Worm (Caenorhabditis elegans): Measurements from ENCODE around the gene srx-130.

Gene srx-130

ce11 chrV:13845136-13845535 is 1.9 kb downstream of the srx-130 start, which contains the start of gene srx-131:
Gene srx-131, plus strand, starts transcription at chrV:13845436.
- TF ChIP-seq aha-1 (tag) (peak; percentile 33), php-3 (GFP tag; IDR thresholded peaks at IDR 0.05) (no peak)

- TF ChIP-seq lin-13 (GFP tag; optimal IDR thresholded peaks at IDR 0.05) (no peak), F26F4.8 (GFP tag; conservative IDR thresholded peaks at IDR 0.05) (no peak), fos-1 (tag; optimal IDR thresholded peaks at IDR 0.05) (no peak), dpl-1 (GFP tag; optimal IDR thresholded peaks at IDR 0.05) (no peak), ceh-62 (tag; optimal IDR thresholded peaks at IDR 0.05) (no peak), zfp-3 (GFP tag; conservative IDR thresholded peaks at IDR 0.05) (no peak), aha-1 (tag) (peak; percentile 48), mes-2 (tag; optimal IDR thresholded peaks at IDR 0.05; ENCODE audit: poor library complexity, severe bottlenecking) (no peak), T20F7.1 (GFP tag; optimal IDR thresholded peaks at IDR 0.05) (no peak)
Observed at ce11 chrV:13848379-13848778, 5.1 kb downstream of the srx-130 start, which contains the start of gene srx-133. Gene srx-133, plus strand, starts transcription at chrV:13848679.

DNA sequence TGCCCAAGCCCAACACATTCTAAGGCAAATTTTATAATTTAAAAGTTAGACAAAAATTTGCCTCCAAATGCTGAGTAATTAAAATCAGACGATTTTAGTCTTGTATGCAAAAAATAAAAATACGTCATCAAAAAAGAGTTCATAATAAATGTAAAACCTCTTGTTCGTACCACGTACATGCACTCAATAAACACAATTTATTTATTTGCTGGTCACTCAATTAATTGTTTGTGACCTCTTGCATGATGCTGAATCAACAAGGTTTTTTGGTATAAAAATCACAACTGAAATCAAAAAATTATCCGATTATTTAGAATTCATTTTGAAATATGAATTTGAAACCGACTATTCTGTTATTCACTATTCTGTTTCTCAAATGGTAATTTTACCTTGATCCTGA is 6.9 kb downstream of the srx-130 start, which contains the start of gene hpx-2:
Gene hpx-2, plus strand, starts transcription at position 301 of the 400 bp plus-strand sequence.
- TF ChIP-seq lsy-2 (tag; optimal IDR thresholded peaks at IDR 0.05) (no peak), nhr-237 (tag; optimal IDR thresholded peaks at IDR 0.05) (no peak), cey-2 (tag; optimal IDR thresholded peaks at IDR 0.05; ENCODE audit: borderline replicate concordance, insufficient read depth) (no peak), lin-39 (tag; optimal IDR thresholded peaks at IDR 0.05) (no peak), mep-1 (tag; optimal IDR thresholded peaks at IDR 0.05) (no peak), duxl-1 (tag; optimal IDR thresholded peaks at IDR 0.05; ENCODE audit: poor library complexity) (no peak), T20F7.1 (GFP tag; optimal IDR thresholded peaks at IDR 0.05) (no peak), gei-8 (GFP tag; optimal IDR thresholded peaks at IDR 0.05) (no peak), dve-1 (tag; optimal IDR thresholded peaks at IDR 0.05; ENCODE audit: insufficient read depth) (no peak), Y5F2A.4 (GFP tag; optimal IDR thresholded peaks at IDR 0.05) (no peak)

DNA sequence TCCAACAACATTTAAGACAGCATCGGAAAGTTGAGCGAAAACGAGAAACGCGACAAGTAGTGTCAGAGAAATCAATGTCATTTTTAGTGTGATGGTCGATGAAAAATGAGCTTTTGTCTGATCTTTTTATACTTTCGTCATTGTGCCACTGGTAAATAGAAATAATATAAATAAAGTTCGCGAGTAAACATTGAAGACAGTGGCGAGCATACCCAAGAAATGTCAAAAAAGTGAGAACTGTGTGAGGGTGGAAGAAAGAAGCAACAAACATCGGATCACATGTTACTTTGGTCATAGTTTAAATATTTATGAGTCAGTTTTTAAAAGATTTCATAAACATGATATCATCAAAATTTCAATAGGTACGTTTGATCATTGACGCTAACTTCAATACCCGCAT is 11.1 kb downstream of the srx-130 start, which contains the start of gene ttr-21:
Gene ttr-21, minus strand, starts transcription at position 100 of the 400 bp plus-strand sequence.
- TF ChIP-seq lin-1 (GFP tag; IDR thresholded peaks at IDR 0.05) (no peak), skn-1 (tag; optimal IDR thresholded peaks at IDR 0.05) (no peak), mdl-1 (tag; optimal IDR thresholded peaks at IDR 0.05) (no peak), lsy-2 (tag; optimal IDR thresholded peaks at IDR 0.05) (no peak), mep-1 (tag; optimal IDR thresholded peaks at IDR 0.05) (no peak), lin-39 (tag; optimal IDR thresholded peaks at IDR 0.05) (no peak), zfp-2 (tag; optimal IDR thresholded peaks at IDR 0.05) (no peak), nhr-28 (tag; optimal IDR thresholded peaks at IDR 0.05) (no peak), nhr-48 (tag; optimal IDR thresholded peaks at IDR 0.05) (no peak), ces-1 (GFP tag; optimal IDR thresholded peaks at IDR 0.05) (no peak), mxl-2 (GFP tag; conservative IDR thresholded peaks at IDR 0.05) (no peak), lin-15B (tag; optimal IDR thresholded peaks at IDR 0.05) (no peak), arid-1 (GFP tag; conservative IDR thresholded peaks at IDR 0.05) (no peak)

DNA sequence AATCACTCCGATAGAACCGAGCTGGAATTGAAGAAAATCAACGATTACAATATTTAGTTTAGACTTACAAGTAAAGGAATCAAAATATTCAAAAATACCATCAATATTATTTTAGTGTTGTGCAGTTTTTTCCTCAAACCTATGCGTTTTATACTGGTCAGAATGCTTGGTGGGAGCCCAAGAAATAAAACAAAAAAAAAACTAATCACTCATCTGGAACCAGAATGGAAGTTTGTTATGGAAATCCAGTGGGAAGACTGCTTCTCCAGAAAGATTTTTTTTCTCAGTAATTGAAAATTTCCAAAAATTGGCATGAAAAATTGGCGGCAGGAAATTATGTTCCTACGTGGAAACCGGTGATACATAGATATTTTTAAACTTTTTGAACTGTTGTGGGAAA is 13.1 kb downstream of the srx-130 start, which contains the start of gene srx-134:
Gene srx-134, minus strand, starts transcription at position 101 of the 400 bp plus-strand sequence.
- TF ChIP-seq fos-1 (tag; optimal IDR thresholded peaks at IDR 0.05) (no peak), lin-38 (GFP tag; IDR thresholded peaks at IDR 0.05) (no peak), F49E8.2 (tag; optimal IDR thresholded peaks at IDR 0.05; ENCODE audit: borderline replicate concordance) (no peak), zfp-3 (GFP tag; conservative IDR thresholded peaks at IDR 0.05) (no peak), nhr-28 (tag; optimal IDR thresholded peaks at IDR 0.05) (no peak), vab-7 (GFP tag; IDR thresholded peaks at IDR 0.05) (no peak), nhr-111 (GFP tag; optimal IDR thresholded peaks at IDR 0.05) (no peak), zip-2 (tag; optimal IDR thresholded peaks at IDR 0.05) (no peak), mdl-1 (tag; optimal IDR thresholded peaks at IDR 0.05) (no peak), pha-4 (GFP tag; IDR thresholded peaks at IDR 0.05) (no peak), pha-4 (tag; optimal IDR thresholded peaks at IDR 0.05) (no peak), dmd-6 (GFP tag; IDR thresholded peaks at IDR 0.05) (no peak), daf-12 (tag; optimal IDR thresholded peaks at IDR 0.05) (no peak), Y5F2A.4 (GFP tag; optimal IDR thresholded peaks at IDR 0.05) (no peak)

Measured in whole organism, L4 larva.